Fruit fly (Drosophila melanogaster): Measurements from ENCODE around the gene hng2.

DNA sequence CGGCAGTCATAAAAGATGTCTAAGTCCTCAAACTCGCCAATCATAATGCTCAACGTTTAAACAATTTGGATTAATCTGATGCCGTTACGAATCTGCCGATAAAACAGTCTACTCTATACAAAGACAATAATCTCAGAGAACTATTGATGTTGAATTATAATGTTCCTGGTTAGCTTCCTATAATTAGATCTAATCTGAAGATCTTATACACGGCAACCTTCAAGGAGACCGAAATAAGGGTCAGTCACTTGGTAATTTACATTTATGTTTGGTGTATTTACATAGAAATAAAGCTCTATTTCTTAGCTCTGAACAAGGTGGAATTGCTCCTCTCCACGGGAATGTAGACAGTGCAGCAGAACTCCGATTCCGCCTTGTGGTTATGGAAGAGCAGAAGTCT, 25.4 kb upstream of the hng2 start, which contains the start of gene CG33189:
- TF ChIP-seq CG8478 (optimal IDR thresholded peaks at IDR 0.05), result no peak
- no peak for TF ChIP-seq CTCF (optimal IDR thresholded peaks at IDR 0.05)
